Worm (Caenorhabditis elegans) whole organism, early embryonic: Measurements from ENCODE around the gene Y41D4B.17.
A peak's percentile ranks its signal among the peaks of the same experiment; 100 is the strongest.

Source experiments
- B0310.2 ChIP-seq: sonication (generic microtip); optimal IDR thresholded peaks from 2 replicates; lab custom pipeline; 2016; ENCODE audit warnings: mild to moderate bottlenecking, missing genetic modification characterization, missing compliant biosample characterization
- F13C5.2 ChIP-seq: sonication (generic microtip); optimal IDR thresholded peaks from 2 replicates; lab custom pipeline; 2017; ENCODE audit warnings: mild to moderate bottlenecking, missing genetic modification characterization, inconsistent platforms, missing compliant biosample characterization
- aly-1 ChIP-seq: sonication (generic microtip); optimal IDR thresholded peaks from 2 replicates; lab custom pipeline; 2016; ENCODE audit warnings: missing genetic modification characterization, missing compliant biosample characterization
- ama-1 ChIP-seq: fragments of 150-350 bp; optimal IDR thresholded peaks from 2 replicates; lab custom pipeline; 2014
- ceh-13 ChIP-seq: fragments of 200-800 bp; sonication (Bioruptor generic); optimal IDR thresholded peaks from 2 replicates; lab custom pipeline; 2018; ENCODE audit warnings: mild to moderate bottlenecking, missing genetic modification characterization, missing compliant biosample characterization
- ceh-36 ChIP-seq: sonication (generic microtip); optimal IDR thresholded peaks from 2 replicates; lab custom pipeline; 2016; ENCODE audit warnings: missing genetic modification characterization, inconsistent platforms, missing compliant biosample characterization
- ets-7 ChIP-seq: sonication (generic microtip); optimal IDR thresholded peaks from 2 replicates; lab custom pipeline; 2016; ENCODE audit warnings: missing genotype, missing genetic modification characterization, missing compliant biosample characterization
- flt-1 ChIP-seq: fragments of 200-800 bp; sonication (Bioruptor generic); IDR thresholded peaks from 2 replicates; pipeline ENCODE4 v1.3.6; 2022; ENCODE audit warnings: missing genetic modification characterization, missing compliant biosample characterization
- hmbx-1 ChIP-seq: sonication (generic microtip); optimal IDR thresholded peaks from 2 replicates; lab custom pipeline; 2016; ENCODE audit warnings: mild to moderate bottlenecking, missing genetic modification characterization, missing compliant biosample characterization
- hmg-4 ChIP-seq: fragments of 200-800 bp; sonication (Bioruptor generic); optimal IDR thresholded peaks from 2 replicates; lab custom pipeline; 2018; ENCODE audit warnings: mild to moderate bottlenecking, missing genetic modification characterization, missing compliant biosample characterization
- hnd-1 ChIP-seq: sonication (generic microtip); optimal IDR thresholded peaks from 2 replicates; lab custom pipeline; 2016; ENCODE audit warnings: missing genetic modification characterization, missing compliant biosample characterization
- pes-1 ChIP-seq: fragments of 200-800 bp; sonication (Bioruptor generic); IDR thresholded peaks from 2 replicates; pipeline ENCODE4 v1.3.6; 2022; ENCODE audit warnings: missing genetic modification reagents, missing genetic modification characterization, missing compliant biosample characterization
- scrt-1 ChIP-seq: fragments of 200-800 bp; sonication (Bioruptor generic); IDR thresholded peaks from 2 replicates; pipeline ENCODE4 v1.3.6; 2022; ENCODE audit warnings: missing genetic modification characterization, missing compliant biosample characterization
- sea-1 ChIP-seq: fragments of 200-800 bp; sonication (Bioruptor generic); conservative IDR thresholded peaks from 2 replicates; pipeline ENCODE4 v1.3.6; 2022; ENCODE audit warnings: missing genetic modification characterization, missing compliant biosample characterization
- tbx-11 ChIP-seq: fragments of 200-800 bp; sonication (Bioruptor generic); IDR thresholded peaks from 2 replicates; pipeline ENCODE4 v1.3.6; 2022; ENCODE audit warnings: missing genetic modification characterization, missing compliant biosample characterization
- tbx-37 ChIP-seq: fragments of 200-800 bp; sonication (Bioruptor generic); conservative IDR thresholded peaks from 2 replicates; pipeline ENCODE4 v1.3.6; 2022; ENCODE audit warnings: missing genetic modification reagents, missing genetic modification characterization, missing compliant biosample characterization
- tra-4 ChIP-seq: sonication (generic microtip); optimal IDR thresholded peaks from 2 replicates; lab custom pipeline; 2017; ENCODE audit warnings: missing genetic modification characterization, missing compliant biosample characterization

The Y41D4B.17 gene

DNA sequence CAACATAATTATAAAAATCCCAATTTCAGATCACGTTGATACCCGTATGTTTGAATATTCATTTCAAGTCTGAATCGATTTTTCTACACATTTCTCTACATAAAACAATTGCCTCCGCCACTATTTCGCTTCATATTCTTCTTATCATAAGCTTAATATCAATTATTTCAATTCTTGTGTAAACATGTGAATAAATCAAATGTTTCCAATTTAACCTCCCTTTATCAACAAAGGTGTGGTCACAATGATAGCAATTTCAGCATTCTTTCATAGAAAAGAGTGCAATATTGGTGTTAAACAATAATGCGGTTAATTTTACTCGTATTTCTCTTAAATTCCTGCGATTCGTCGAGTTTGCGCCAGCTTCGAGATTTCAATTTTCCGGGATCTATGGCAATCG, at the start of gene Y41D4B.17:
TSS of gene Y41D4B.17 (plus strand) at position 174 of the 400 bp plus-strand sequence.
- TF ChIP-seq hmbx-1 (tag; lab: Kevin White, UChicago), result no peak
- no peak for TF ChIP-seq tbx-37

DNA sequence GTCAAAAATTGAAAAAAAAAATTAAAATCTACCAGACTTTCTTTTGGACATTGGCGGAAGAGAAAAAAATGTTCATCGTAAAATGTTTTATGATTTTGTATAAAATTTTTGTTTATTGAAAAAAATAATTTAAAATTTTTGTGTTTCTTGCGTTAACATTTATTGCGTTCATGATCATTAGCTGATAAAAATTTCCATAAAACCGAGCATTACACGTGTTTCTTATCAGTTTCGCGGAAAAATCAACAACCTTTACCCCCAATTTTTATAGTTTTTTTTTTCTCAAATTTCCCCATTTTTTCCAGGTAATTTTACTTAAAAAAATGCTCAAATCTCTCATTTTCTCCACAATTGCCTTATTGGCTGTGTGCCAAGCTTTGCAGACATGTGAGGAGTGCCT, 49.7 kb upstream of the Y41D4B.17 start, which contains the start of gene txt-4:
TSS of gene txt-4 (plus strand) at position 324 of the 400 bp plus-strand sequence.
- no peak for TF ChIP-seq ama-1 (lab: Kevin White, UChicago)
- no peak for TF ChIP-seq sea-1 (GFP tag; lab: Robert Waterston, UW)
- no peak for TF ChIP-seq ceh-13 (GFP tag; lab: Kevin White, UChicago)
- TF ChIP-seq aly-1 (tag; lab: Kevin White, UChicago), result no peak
- TF ChIP-seq scrt-1 (GFP tag; lab: Robert Waterston, UW), result no peak
- TF ChIP-seq hmg-4 (GFP tag; lab: Kevin White, UChicago), result no peak
- no peak for TF ChIP-seq B0310.2 (tag; lab: Kevin White, UChicago)
- TF ChIP-seq pes-1 (GFP tag; lab: Robert Waterston, UW), result no peak

DNA sequence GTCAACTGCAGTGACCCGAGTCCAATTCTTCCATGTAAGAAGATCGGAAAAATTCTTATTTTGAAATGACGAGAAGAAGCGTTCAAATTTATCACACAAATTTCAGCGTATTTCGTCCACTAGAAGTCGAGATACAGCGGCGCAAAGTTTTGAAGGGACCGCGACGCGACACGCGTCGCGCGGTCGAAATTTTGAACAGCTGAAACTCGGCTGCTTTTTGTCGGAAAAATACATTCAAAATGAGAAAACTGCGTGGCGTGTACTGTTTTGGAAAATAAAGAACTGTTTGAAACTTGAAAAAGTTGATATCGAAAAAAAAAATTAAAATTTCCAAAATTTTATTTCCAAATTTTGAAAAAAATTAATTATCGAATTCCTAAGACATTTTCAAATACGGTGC, 47.0 kb upstream of the Y41D4B.17 start:
- TF ChIP-seq ets-7 (tag; lab: Kevin White, UChicago) (no peak), sea-1 (GFP tag; lab: Robert Waterston, UW) (no peak), scrt-1 (GFP tag; lab: Robert Waterston, UW) (no peak), ceh-36 (tag; lab: Kevin White, UChicago) (no peak), hmbx-1 (tag; lab: Kevin White, UChicago) (no peak), flt-1 (GFP tag; lab: Robert Waterston, UW) (no peak), ama-1 (lab: Kevin White, UChicago) (no peak), tra-4 (no peak), ceh-13 (GFP tag; lab: Kevin White, UChicago) (no peak), hmg-4 (GFP tag; lab: Kevin White, UChicago) (no peak), tbx-37 (no peak), aly-1 (tag; lab: Kevin White, UChicago) (no peak), F13C5.2 (no peak), tbx-11 (no peak), hnd-1 (tag; lab: Kevin White, UChicago) (no peak)

DNA sequence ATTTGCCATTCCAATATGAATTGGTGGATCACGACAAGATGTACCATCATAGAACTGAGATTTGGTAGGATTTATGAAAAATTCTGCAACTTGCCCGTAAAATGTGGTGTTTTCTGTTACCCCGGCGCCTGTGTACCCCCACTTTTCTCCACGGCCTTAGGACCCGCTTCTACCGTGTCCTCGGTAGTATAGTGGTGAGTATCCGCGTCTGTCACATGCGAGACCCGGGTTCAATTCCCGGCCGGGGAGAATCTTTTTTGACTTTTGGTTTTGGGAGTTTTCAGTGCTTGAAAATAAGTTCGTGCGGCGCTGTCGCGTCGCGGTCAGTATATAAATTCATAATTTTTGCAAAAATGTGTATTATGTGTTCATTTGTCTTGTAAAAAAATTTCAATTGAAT, 45.5 kb upstream of the Y41D4B.17 start:
- TF ChIP-seq flt-1 (GFP tag; lab: Robert Waterston, UW) (peak; percentile 51), scrt-1 (GFP tag; lab: Robert Waterston, UW) (0 out of 2 replicates have a peak, but pooled peaks have one; percentile 56), hnd-1 (tag; lab: Kevin White, UChicago) (no peak), pes-1 (GFP tag; lab: Robert Waterston, UW) (peak; percentile 69), tbx-11 (peak; percentile 72), sea-1 (GFP tag; lab: Robert Waterston, UW) (peak; percentile 66; the same call in 1 of the 2 replicates), hmg-4 (GFP tag; lab: Kevin White, UChicago) (no peak), ama-1 (lab: Kevin White, UChicago) (no peak)

DNA sequence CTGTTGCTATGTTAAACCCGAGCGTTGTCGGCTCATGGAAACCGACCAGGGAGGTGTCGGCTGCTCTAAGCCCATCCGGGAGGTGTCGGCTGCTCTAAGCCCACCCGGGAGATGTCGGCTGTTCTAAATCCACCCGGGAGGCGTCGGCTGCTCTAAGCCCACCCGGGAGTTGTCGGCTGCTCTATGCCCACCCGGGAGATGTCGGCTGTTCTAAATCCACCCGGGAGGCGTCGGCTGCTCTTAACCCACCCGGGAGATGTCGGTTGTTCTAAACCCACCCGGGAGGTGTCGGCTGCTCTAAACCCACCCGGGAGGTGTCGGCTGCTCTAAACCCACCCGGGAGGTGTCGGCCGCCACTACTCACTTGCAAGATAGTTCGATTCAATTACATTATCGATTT, 44.0 kb upstream of the Y41D4B.17 start:
- TF ChIP-seq scrt-1 (GFP tag; lab: Robert Waterston, UW), result no peak
- no peak for TF ChIP-seq ama-1 (lab: Kevin White, UChicago)
- TF ChIP-seq B0310.2 (tag; lab: Kevin White, UChicago), result no peak
- no peak for TF ChIP-seq hmg-4 (GFP tag; lab: Kevin White, UChicago)
- no peak for TF ChIP-seq hnd-1 (tag; lab: Kevin White, UChicago)
- no peak for TF ChIP-seq ceh-13 (GFP tag; lab: Kevin White, UChicago)
- no peak for TF ChIP-seq tra-4
- TF ChIP-seq flt-1 (GFP tag; lab: Robert Waterston, UW), result no peak
- TF ChIP-seq pes-1 (GFP tag; lab: Robert Waterston, UW), result no peak
- TF ChIP-seq F13C5.2, result no peak

DNA sequence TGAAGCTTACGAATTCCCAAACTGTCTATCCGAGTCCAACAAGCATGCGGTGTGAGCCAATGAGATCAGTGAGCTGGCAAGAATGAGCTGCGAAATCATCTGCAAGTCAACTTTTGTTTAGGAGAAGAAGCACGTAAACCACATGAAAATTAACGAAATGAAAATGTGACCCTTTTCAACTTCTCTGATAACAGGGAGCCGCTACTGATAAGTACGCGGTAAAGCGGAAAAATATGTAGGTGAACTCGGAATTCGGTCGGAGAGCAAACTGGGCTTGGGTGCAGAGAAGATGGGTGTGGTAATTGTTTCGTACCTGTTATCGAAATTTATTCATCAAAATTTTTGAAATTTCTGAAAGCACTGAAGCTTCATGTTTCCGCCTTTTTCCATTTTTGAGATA, 43.4 kb upstream of the Y41D4B.17 start, which contains the start of gene clec-172:
TSS of gene clec-172 (minus strand) at position 101 of the 400 bp plus-strand sequence.
- no peak for TF ChIP-seq F13C5.2
- TF ChIP-seq aly-1 (tag; lab: Kevin White, UChicago), result no peak
- no peak for TF ChIP-seq ceh-13 (GFP tag; lab: Kevin White, UChicago)
- no peak for TF ChIP-seq ama-1 (lab: Kevin White, UChicago)
- TF ChIP-seq ets-7 (tag; lab: Kevin White, UChicago), result no peak
- no peak for TF ChIP-seq scrt-1 (GFP tag; lab: Robert Waterston, UW)
- TF ChIP-seq ceh-36 (tag; lab: Kevin White, UChicago), result no peak
- no peak for TF ChIP-seq tbx-11
- TF ChIP-seq pes-1 (GFP tag; lab: Robert Waterston, UW), result no peak
- TF ChIP-seq tbx-37, result no peak
- no peak for TF ChIP-seq hmg-4 (GFP tag; lab: Kevin White, UChicago)
- no peak for TF ChIP-seq sea-1 (GFP tag; lab: Robert Waterston, UW)
- TF ChIP-seq hmbx-1 (tag; lab: Kevin White, UChicago), result no peak
- TF ChIP-seq tra-4, result no peak

DNA sequence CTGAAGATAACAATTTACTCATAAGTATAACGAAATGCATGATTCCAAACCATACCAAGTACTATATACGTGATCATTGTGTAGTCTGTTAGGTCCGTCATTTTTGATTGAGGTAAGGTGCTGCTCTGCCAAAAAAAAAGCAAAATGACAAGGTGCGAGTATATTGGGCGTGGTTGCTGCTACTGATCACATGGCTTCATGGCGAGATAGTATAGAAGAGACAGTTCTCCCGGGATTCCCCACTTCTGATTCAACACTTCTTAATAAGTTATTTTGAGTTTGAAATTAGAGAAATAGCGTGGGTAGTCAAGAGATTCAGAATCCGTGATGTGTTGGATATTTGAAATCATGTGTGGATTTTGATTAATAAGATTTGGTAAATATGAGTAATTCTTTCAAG, 38.7 kb upstream of the Y41D4B.17 start, which contains the start of gene K03H6.4:
TSS of gene K03H6.4 (minus strand) at position 101 of the 400 bp plus-strand sequence.
- no peak for TF ChIP-seq flt-1 (GFP tag; lab: Robert Waterston, UW)
- no peak for TF ChIP-seq aly-1 (tag; lab: Kevin White, UChicago)
- TF ChIP-seq sea-1 (GFP tag; lab: Robert Waterston, UW), result no peak
- no peak for TF ChIP-seq B0310.2 (tag; lab: Kevin White, UChicago)
- no peak for TF ChIP-seq tbx-37

DNA sequence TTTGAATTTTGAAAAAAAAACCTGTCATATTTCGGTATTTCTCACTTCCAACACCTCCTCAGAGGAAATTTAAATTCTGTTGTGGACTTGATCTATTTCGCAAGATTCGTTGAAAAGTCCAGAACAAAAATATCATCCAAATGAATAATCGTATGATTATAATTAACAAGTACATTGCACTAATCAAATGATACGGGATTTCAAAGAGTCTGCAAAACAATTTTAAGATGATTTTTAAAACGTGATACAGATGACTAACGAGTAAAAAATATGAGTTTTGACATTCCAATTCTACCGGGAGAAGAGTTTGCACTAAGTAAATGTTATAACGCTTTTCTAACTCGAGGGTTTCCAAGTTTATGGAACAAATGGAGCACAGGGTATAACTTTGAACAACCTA, 37.5 kb upstream of the Y41D4B.17 start:
- TF ChIP-seq sea-1 (GFP tag; lab: Robert Waterston, UW) (no peak), ets-7 (tag; lab: Kevin White, UChicago) (no peak), tra-4 (no peak), ama-1 (lab: Kevin White, UChicago) (no peak), scrt-1 (GFP tag; lab: Robert Waterston, UW) (no peak), hnd-1 (tag; lab: Kevin White, UChicago) (no peak), hmbx-1 (tag; lab: Kevin White, UChicago) (no peak), F13C5.2 (no peak), pes-1 (GFP tag; lab: Robert Waterston, UW) (no peak), tbx-37 (no peak), ceh-13 (GFP tag; lab: Kevin White, UChicago) (no peak), ceh-36 (tag; lab: Kevin White, UChicago) (no peak), tbx-11 (no peak), aly-1 (tag; lab: Kevin White, UChicago) (no peak), B0310.2 (tag; lab: Kevin White, UChicago) (no peak), flt-1 (GFP tag; lab: Robert Waterston, UW) (no peak), hmg-4 (GFP tag; lab: Kevin White, UChicago) (no peak)
